Worm (Caenorhabditis elegans) whole organism, L2 larva: ENCODE results near the gene gly-6.

ENCODE experiments used
- ama-1 ChIP-seq: fragments of 150-350 bp; optimal IDR thresholded peaks from 2 replicates; lab custom pipeline; 2018; ENCODE audit warnings: inconsistent platforms
- ceh-82 ChIP-seq: fragments of 150-350 bp; optimal IDR thresholded peaks from 2 replicates; lab custom pipeline; 2014; ENCODE audit warnings: missing biosample characterization, missing genetic modification characterization
- fos-1 ChIP-seq: fragments of 150-350 bp; optimal IDR thresholded peaks from 2 replicates; lab custom pipeline; 2014; ENCODE audit warnings: missing biosample characterization, missing genetic modification characterization
- gmeb-1 ChIP-seq: fragments of 150-350 bp; optimal IDR thresholded peaks from 2 replicates; lab custom pipeline; 2014; ENCODE audit warnings: missing biosample characterization, missing genetic modification characterization
- lin-13 ChIP-seq: fragments of 150-350 bp; optimal IDR thresholded peaks from 2 replicates; lab custom pipeline; 2014; ENCODE audit warnings: missing biosample characterization, missing genetic modification reagents, missing genetic modification characterization
- nhr-11 ChIP-seq: fragments of 150-350 bp; optimal IDR thresholded peaks from 2 replicates; lab custom pipeline; 2014; ENCODE audit warnings: missing biosample characterization, missing genetic modification characterization
- nhr-237 ChIP-seq: fragments of 150-350 bp; optimal IDR thresholded peaks from 2 replicates; lab custom pipeline; 2014; ENCODE audit warnings: missing biosample characterization, missing genetic modification characterization
- nhr-77 ChIP-seq: fragments of 150-350 bp; optimal IDR thresholded peaks from 2 replicates; lab custom pipeline; 2014; ENCODE audit warnings: missing biosample characterization, missing genetic modification characterization
- skn-1 ChIP-seq: sonication (generic microtip); optimal IDR thresholded peaks from 2 replicates; lab custom pipeline; 2017; ENCODE audit warnings: missing biosample characterization, missing genetic modification characterization
- snpc-4 ChIP-seq: fragments of 150-350 bp; optimal IDR thresholded peaks from 2 replicates; lab custom pipeline; 2014; ENCODE audit warnings: missing biosample characterization, missing genetic modification characterization
- unc-39 ChIP-seq: fragments of 150-350 bp; optimal IDR thresholded peaks from 2 replicates; lab custom pipeline; 2014; ENCODE audit warnings: missing biosample characterization, missing genetic modification characterization
- unc-62 ChIP-seq: fragments of 150-350 bp; optimal IDR thresholded peaks from 2 replicates; lab custom pipeline; 2014; ENCODE audit warnings: missing biosample characterization, missing genetic modification reagents, missing genetic modification characterization
- zag-1 ChIP-seq: fragments of 150-350 bp; optimal IDR thresholded peaks from 2 replicates; lab custom pipeline; 2014; ENCODE audit warnings: missing biosample characterization, missing genetic modification characterization

DNA sequence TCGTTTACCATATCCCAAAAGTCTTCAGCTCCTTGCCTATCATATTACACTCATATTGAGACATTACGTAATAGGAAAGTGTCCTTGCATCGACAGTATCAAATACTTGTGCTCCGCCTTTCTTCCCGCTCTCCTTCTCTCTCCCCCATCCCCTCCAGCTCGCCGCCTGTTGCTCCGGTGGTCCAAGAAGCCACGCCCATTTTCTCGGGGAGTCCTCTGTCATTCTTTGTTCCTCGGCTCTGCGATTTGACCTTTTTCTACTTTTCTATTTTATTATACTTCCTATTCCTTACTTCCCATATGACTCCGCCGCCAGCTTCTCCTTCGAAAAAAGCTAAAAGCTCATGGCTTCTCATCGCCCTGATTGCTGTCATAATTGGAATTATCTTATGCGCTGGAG lies 25.4 kb upstream of the gly-6 start, which contains the start of gene mnp-1:
- TF ChIP-seq gmeb-1 (no peak), ama-1 (lab: Kevin White, UChicago) (no peak), zag-1 (tag; lab: Kevin White, UChicago) (no peak), unc-62 (no peak), snpc-4 (tag; lab: Kevin White, UChicago) (no peak), unc-39 (tag; lab: Kevin White, UChicago) (no peak), nhr-11 (tag; lab: Kevin White, UChicago) (no peak), ceh-82 (tag; lab: Kevin White, UChicago) (no peak), nhr-77 (no peak), skn-1 (tag; lab: Kevin White, UChicago) (no peak), nhr-237 (no peak), lin-13 (GFP tag; lab: Kevin White, UChicago) (no peak), fos-1 (tag; lab: Kevin White, UChicago) (no peak)
